Worm (Caenorhabditis elegans): ENCODE data around the gene Y69E1A.8.

The Y69E1A.8 gene

ce11 chrIV:11015881-11016280 is 49.5 kb downstream of the Y69E1A.8 start, which contains the start of gene F13H10.3:
TSS of gene F13H10.3 (minus strand) at chrIV:11015953.
- TF ChIP-seq fos-1 (tag; optimal IDR thresholded peaks at IDR 0.05) (peak; percentile 59), mdl-1 (tag; optimal IDR thresholded peaks at IDR 0.05) (peak in 1 of 2 experiments; percentile 27), Y55F3AM.14 (GFP tag; optimal IDR thresholded peaks at IDR 0.05) (no peak), nhr-237 (tag; optimal IDR thresholded peaks at IDR 0.05) (no peak), aly-2 (tag; optimal IDR thresholded peaks at IDR 0.05) (no peak), crh-2 (tag; optimal IDR thresholded peaks at IDR 0.05) (peak; percentile 62), unc-55 (GFP tag; optimal IDR thresholded peaks at IDR 0.05) (no peak), sma-9 (GFP tag; optimal IDR thresholded peaks at IDR 0.05) (peak; percentile 31), sma-9 (tag; optimal IDR thresholded peaks at IDR 0.05) (no peak), egl-27 (tag; optimal IDR thresholded peaks at IDR 0.05) (no peak)

Measured in whole organism, L2 larva.